Fruit fly (Drosophila melanogaster) whole organism, embryonic: ENCODE results near the gene CG6569.
A peak's percentile ranks its signal among the peaks of the same experiment; 100 is the strongest.

ENCODE experiments used
- ATbp ChIP-seq: fragments of 200-800 bp; sonication (Bioruptor generic); optimal IDR thresholded peaks from 2 replicates; lab custom pipeline; 2017; ENCODE audit warnings: missing biosample characterization, mild to moderate bottlenecking, missing genetic modification characterization, missing genetic modification reagents
- Awh ChIP-seq: fragments of 200-800 bp; sonication (Bioruptor generic); IDR thresholded peaks from 2 replicates; pipeline ENCODE4, ENCODE4 v1.3.6; 2022; ENCODE audit warnings: missing biosample characterization, missing genetic modification characterization
- Blimp-1 ChIP-seq: fragments of 200-800 bp; sonication (Bioruptor generic); optimal IDR thresholded peaks from 3 replicates; lab custom pipeline; 2018; ENCODE audit warnings: missing biosample characterization, missing genetic modification characterization, mild to moderate bottlenecking, moderate library complexity, missing genetic modification reagents
- CG10543 ChIP-seq: fragments of 200-800 bp; sonication (Bioruptor generic); optimal IDR thresholded peaks from 3 replicates; lab custom pipeline; 2017; ENCODE audit warnings: missing biosample characterization, mild to moderate bottlenecking, missing genetic modification characterization, moderate library complexity
- CG11085 ChIP-seq: fragments of 200-800 bp; sonication (Bioruptor generic); IDR thresholded peaks from 2 replicates; pipeline ENCODE4 v1.3.6; 2022; ENCODE audit warnings: missing biosample characterization, missing genetic modification characterization
- CG11560 ChIP-seq: fragments of 200-800 bp; sonication (Bioruptor generic); IDR thresholded peaks from 3 replicates; pipeline ENCODE4 v1.3.6; 2022; ENCODE audit warnings: missing biosample characterization, missing genetic modification characterization
- CG1233 ChIP-seq: fragments of 200-800 bp; sonication (Bioruptor generic); optimal IDR thresholded peaks from 4 replicates; lab custom pipeline; 2018; ENCODE audit warnings: missing biosample characterization, mild to moderate bottlenecking, missing genetic modification characterization
- CG13123 ChIP-seq: fragments of 200-800 bp; sonication (Bioruptor generic); optimal IDR thresholded peaks from 2 replicates; lab custom pipeline; 2016; ENCODE audit warnings: missing biosample characterization, missing genetic modification characterization
- CG13424 ChIP-seq: fragments of 200-800 bp; sonication (Bioruptor generic); optimal IDR thresholded peaks from 2 replicates; lab custom pipeline; 2019; ENCODE audit warnings: missing biosample characterization, mild to moderate bottlenecking, missing genetic modification characterization, moderate library complexity
- CG13624 ChIP-seq: fragments of 200-800 bp; sonication (Bioruptor generic); optimal IDR thresholded peaks from 2 replicates; lab custom pipeline; 2016; ENCODE audit warnings: missing biosample characterization, missing genetic modification characterization
- CG17385 ChIP-seq: fragments of 200-800 bp; sonication (Bioruptor generic); optimal IDR thresholded peaks from 3 replicates; lab custom pipeline; 2018; ENCODE audit warnings: missing biosample characterization, mild to moderate bottlenecking, missing genetic modification characterization
- CG18476 ChIP-seq: fragments of 200-800 bp; sonication (Bioruptor generic); optimal IDR thresholded peaks from 2 replicates; lab custom pipeline; 2016; ENCODE audit warnings: missing biosample characterization, mild to moderate bottlenecking, missing genetic modification characterization
- CG18599 ChIP-seq: fragments of 200-800 bp; sonication (Bioruptor generic); optimal IDR thresholded peaks from 3 replicates; lab custom pipeline; 2017; ENCODE audit warnings: missing biosample characterization, missing genetic modification characterization, mild to moderate bottlenecking, moderate library complexity, missing genetic modification reagents
- CG2129 ChIP-seq: fragments of 200-800 bp; sonication (Bioruptor generic); IDR thresholded peaks from 2 replicates; pipeline ENCODE4 v1.3.6; 2022; ENCODE audit warnings: missing biosample characterization, missing genetic modification characterization; ENCODE audit not compliant: partially characterized antibody
- CG3065 ChIP-seq: fragments of 200-800 bp; sonication (Bioruptor generic); optimal IDR thresholded peaks from 2 replicates; lab custom pipeline; 2016; ENCODE audit warnings: missing biosample characterization, missing genetic modification characterization
- CG31365 ChIP-seq: fragments of 200-800 bp; sonication (Bioruptor generic); optimal IDR thresholded peaks from 2 replicates; lab custom pipeline; 2018; ENCODE audit warnings: missing biosample characterization, mild to moderate bottlenecking, missing genetic modification characterization
- CG31388 ChIP-seq: fragments of 200-800 bp; sonication (Bioruptor generic); optimal IDR thresholded peaks from 2 replicates; lab custom pipeline; 2016; ENCODE audit warnings: missing biosample characterization, missing genetic modification characterization
- CG31441 ChIP-seq: fragments of 200-800 bp; sonication (Bioruptor generic); IDR thresholded peaks from 2 replicates; pipeline ENCODE4 v1.3.6; 2022; ENCODE audit warnings: missing biosample characterization, missing genetic modification characterization
- CG32772 ChIP-seq: fragments of 200-800 bp; sonication (Bioruptor generic); IDR thresholded peaks from 2 replicates; pipeline ENCODE4 v1.3.6; 2022; ENCODE audit warnings: missing biosample characterization, missing genetic modification characterization
- CG42726 ChIP-seq: fragments of 200-800 bp; sonication (Bioruptor generic); IDR thresholded peaks from 2 replicates; pipeline ENCODE4 v1.3.6; 2022; ENCODE audit warnings: missing biosample characterization, missing genetic modification characterization; ENCODE audit not compliant: partially characterized antibody
- CG4404 ChIP-seq: fragments of 200-800 bp; sonication (Bioruptor generic); IDR thresholded peaks from 2 replicates; pipeline ENCODE4 v1.3.6; 2022; ENCODE audit warnings: missing biosample characterization, missing genetic modification characterization
- CG7372 ChIP-seq: fragments of 200-800 bp; sonication (Bioruptor generic); IDR thresholded peaks from 2 replicates; pipeline ENCODE4 v1.3.6; 2022; ENCODE audit warnings: missing biosample characterization, missing genetic modification characterization
- CG9932 ChIP-seq: fragments of 200-800 bp; sonication (Bioruptor generic); IDR thresholded peaks from 2 replicates; pipeline ENCODE4 v1.3.6; 2022; ENCODE audit warnings: missing biosample characterization, missing genetic modification characterization
- CrebB ChIP-seq: fragments of 200-800 bp; sonication (Bioruptor generic); optimal IDR thresholded peaks from 3 replicates; lab custom pipeline; 2018; ENCODE audit warnings: missing biosample characterization, mild to moderate bottlenecking, missing genetic modification characterization
- Ets65A ChIP-seq: fragments of 200-800 bp; sonication (Bioruptor generic); peaks from one replicate; lab custom pipeline; 2016; ENCODE audit warnings: missing biosample characterization, missing genetic modification characterization
- Fer2 ChIP-seq: fragments of 200-800 bp; sonication (Bioruptor generic); optimal IDR thresholded peaks from 2 replicates; lab custom pipeline; 2018; ENCODE audit warnings: missing biosample characterization, mild to moderate bottlenecking, missing genetic modification characterization, moderate library complexity
- GATAe ChIP-seq: fragments of 200-800 bp; sonication (Bioruptor generic); conservative IDR thresholded peaks from 2 replicates; pipeline ENCODE4 v1.3.6; 2022; ENCODE audit warnings: missing biosample characterization, missing genetic modification characterization
- HmgZ ChIP-seq: fragments of 200-800 bp; sonication (Bioruptor generic); optimal IDR thresholded peaks from 2 replicates; lab custom pipeline; 2018; ENCODE audit warnings: missing biosample characterization, mild to moderate bottlenecking, missing genetic modification characterization
- Jarid2 ChIP-seq: fragments of 200-800 bp; sonication (Bioruptor generic); optimal IDR thresholded peaks from 3 replicates; lab custom pipeline; 2017; ENCODE audit warnings: mild to moderate bottlenecking, missing biosample characterization, missing genetic modification reagents, missing genetic modification characterization
- Lpt ChIP-seq: fragments of >200 bp; optimal IDR thresholded peaks from 2 replicates; lab custom pipeline; 2018; ENCODE audit warnings: missing biosample characterization, missing genetic modification characterization
- Oaz ChIP-seq: fragments of 200-800 bp; sonication (Bioruptor generic); IDR thresholded peaks from 2 replicates; pipeline ENCODE4 v1.3.6; 2022; ENCODE audit warnings: missing biosample characterization, missing genetic modification characterization
- Tbp ChIP-seq: fragments of >200 bp; optimal IDR thresholded peaks from 2 replicates; lab custom pipeline; 2018; ENCODE audit warnings: missing biosample characterization, missing genetic modification characterization
- chinmo ChIP-seq: fragments of 200-800 bp; sonication (Bioruptor generic); IDR thresholded peaks from 4 replicates; pipeline ENCODE4 v1.3.6; 2022; ENCODE audit warnings: missing biosample characterization, missing genetic modification characterization; ENCODE audit not compliant: partially characterized antibody
- crc ChIP-seq: fragments of 200-800 bp; sonication (Bioruptor generic); optimal IDR thresholded peaks from 2 replicates; lab custom pipeline; 2016; ENCODE audit warnings: missing biosample characterization, missing genetic modification characterization
- disco-r ChIP-seq: fragments of 200-800 bp; sonication (Bioruptor generic); optimal IDR thresholded peaks from 2 replicates; lab custom pipeline; 2016; ENCODE audit warnings: missing biosample characterization, missing genetic modification characterization
- fru ChIP-seq: fragments of >200 bp; optimal IDR thresholded peaks from 2 replicates; lab custom pipeline; 2017
- ftz-f1 ChIP-seq: fragments of 200-800 bp; sonication (Bioruptor generic); optimal IDR thresholded peaks from 2 replicates; lab custom pipeline; 2016; ENCODE audit warnings: missing biosample characterization, missing genetic modification characterization
- gro ChIP-seq: fragments of 200-800 bp; sonication (Bioruptor generic); optimal IDR thresholded peaks from 2 replicates; lab custom pipeline; 2016; ENCODE audit warnings: missing biosample characterization, missing genetic modification characterization
- jumu ChIP-seq: fragments of 200-800 bp; sonication (Bioruptor generic); optimal IDR thresholded peaks from 3 replicates; lab custom pipeline; 2016; ENCODE audit warnings: missing biosample characterization, missing genetic modification characterization
- lab ChIP-seq: fragments of 200-800 bp; sonication (Bioruptor generic); optimal IDR thresholded peaks from 3 replicates; lab custom pipeline; 2017; ENCODE audit warnings: missing biosample characterization, missing genetic modification characterization, mild to moderate bottlenecking, moderate library complexity, missing genetic modification reagents
- mirr ChIP-seq: fragments of 200-800 bp; sonication (Bioruptor generic); optimal IDR thresholded peaks from 3 replicates; lab custom pipeline; 2018; ENCODE audit warnings: missing biosample characterization, mild to moderate bottlenecking, missing genetic modification characterization
- nmo ChIP-seq: fragments of 200-800 bp; sonication (Bioruptor generic); optimal IDR thresholded peaks from 2 replicates; lab custom pipeline; 2018; ENCODE audit warnings: missing biosample characterization, mild to moderate bottlenecking, missing genetic modification characterization, moderate library complexity
- pum ChIP-seq: fragments of 200-800 bp; sonication (Bioruptor generic); optimal IDR thresholded peaks from 2 replicates; lab custom pipeline; 2016; ENCODE audit warnings: missing biosample characterization, missing genetic modification characterization
- row ChIP-seq: fragments of 200-800 bp; sonication (Bioruptor generic); IDR thresholded peaks from 3 replicates; pipeline ENCODE4 v1.3.6; 2022; ENCODE audit warnings: missing biosample characterization, missing genetic modification characterization
- sd ChIP-seq: fragments of 200-800 bp; sonication (Bioruptor generic); optimal IDR thresholded peaks from 3 replicates; lab custom pipeline; 2018; ENCODE audit warnings: missing biosample characterization, mild to moderate bottlenecking, missing genetic modification characterization, moderate library complexity
- slbo ChIP-seq: fragments of 200-800 bp; sonication (Bioruptor generic); IDR thresholded peaks from 2 replicates; pipeline ENCODE4 v1.3.6; 2022; ENCODE audit warnings: missing biosample characterization, missing genetic modification characterization
- sug ChIP-seq: fragments of 200-800 bp; optimal IDR thresholded peaks from 2 replicates; lab custom pipeline; 2019; ENCODE audit warnings: missing biosample characterization, mild to moderate bottlenecking, missing genetic modification characterization, moderate library complexity
- tgo ChIP-seq: fragments of 200-800 bp; sonication (Bioruptor generic); IDR thresholded peaks from 3 replicates; pipeline ENCODE4 v1.3.6; 2022; ENCODE audit warnings: missing biosample characterization, missing genetic modification characterization
- twi ChIP-seq: fragments of 200-800 bp; optimal IDR thresholded peaks from 2 replicates; lab custom pipeline; 2019; ENCODE audit warnings: missing biosample characterization, mild to moderate bottlenecking, missing genetic modification characterization, moderate library complexity
- wdn ChIP-seq: fragments of 200-800 bp; sonication (Bioruptor generic); IDR thresholded peaks from 2 replicates; pipeline ENCODE4 v1.3.6; 2022; ENCODE audit warnings: missing biosample characterization, missing genetic modification characterization
- wor ChIP-seq: fragments of 200-800 bp; sonication (Bioruptor generic); IDR thresholded peaks from 2 replicates; pipeline ENCODE4 v1.3.6; 2022; ENCODE audit warnings: missing biosample characterization, missing genetic modification characterization
- zen2 ChIP-seq: fragments of 200-800 bp; sonication (Bioruptor generic); IDR thresholded peaks from 3 replicates; pipeline ENCODE4 v1.3.6; 2022; ENCODE audit warnings: missing biosample characterization, missing genetic modification characterization; ENCODE audit not compliant: partially characterized antibody

CG6569 gene

dm6 chr3R:21871348-21871940, 3.7 kb upstream of the CG6569 start (continued):
- peak; percentile 42 for TF ChIP-seq sug (tag; lab: Kevin White, UChicago)
- no peak for TF ChIP-seq ATbp (GFP tag; lab: Kevin White, UChicago)
- TF ChIP-seq CG2129 = no peak
- no peak for TF ChIP-seq CG31365 (tag; lab: Kevin White, UChicago)
- no peak for TF ChIP-seq Lpt (GFP tag; lab: Kevin White, UChicago)
- TF ChIP-seq HmgZ (tag; lab: Kevin White, UChicago) = no peak
- no peak for TF ChIP-seq CG18476 (GFP tag; lab: Kevin White, UChicago)
- no peak for TF ChIP-seq CG11085 (GFP tag; lab: Robert Waterston, UW)
- TF ChIP-seq CG3065 (GFP tag; lab: Kevin White, UChicago) = no peak
- TF ChIP-seq sd (tag; lab: Kevin White, UChicago) = peak; percentile 61
- no peak for TF ChIP-seq CG31388
- TF ChIP-seq CrebB = no peak
- peak; percentile 40 for TF ChIP-seq CG10543 (GFP tag; lab: Kevin White, UChicago)
- TF ChIP-seq chinmo (GFP tag; lab: Robert Waterston, UW) = 0 out of 4 replicates have a peak, but pooled peaks have one; percentile 31
- no peak for TF ChIP-seq CG32772 (GFP tag; lab: Robert Waterston, UW)
- no peak for TF ChIP-seq ftz-f1 (GFP tag; lab: Kevin White, UChicago)
- TF ChIP-seq CG17385 (GFP tag; lab: Kevin White, UChicago) = peak; percentile 9
- TF ChIP-seq CG11560 (tag; lab: Robert Waterston, UW) = no peak
- TF ChIP-seq Oaz (GFP tag; lab: Robert Waterston, UW) = no peak
- no peak for TF ChIP-seq tgo
- TF ChIP-seq CG1233 (GFP tag; lab: Kevin White, UChicago) = no peak
- no peak for TF ChIP-seq fru (lab: Kevin White, UChicago)
- no peak for TF ChIP-seq Tbp
- no peak for TF ChIP-seq Awh (GFP tag; lab: Robert Waterston, UW)
- TF ChIP-seq Jarid2 (GFP tag; lab: Kevin White, UChicago) = peak; percentile 2
- no peak for TF ChIP-seq CG9932 (GFP tag; lab: Robert Waterston, UW)
- no peak for TF ChIP-seq CG13424
- TF ChIP-seq slbo (GFP tag; lab: Robert Waterston, UW) = no peak
- TF ChIP-seq CG13624 (GFP tag; lab: Kevin White, UChicago) = no peak
- TF ChIP-seq nmo (GFP tag; lab: Kevin White, UChicago) = no peak
- peak; percentile 61 for TF ChIP-seq GATAe (GFP tag; lab: Robert Waterston, UW)
- TF ChIP-seq mirr (GFP tag; lab: Kevin White, UChicago) = no peak
- TF ChIP-seq CG42726 = no peak
- TF ChIP-seq zen2 (GFP tag; lab: Robert Waterston, UW) = no peak
- TF ChIP-seq lab (GFP tag; lab: Kevin White, UChicago) = peak; percentile 18
- TF ChIP-seq crc (GFP tag; lab: Kevin White, UChicago) = no peak
- TF ChIP-seq gro (GFP tag; lab: Kevin White, UChicago) = no peak
- no peak for TF ChIP-seq wor (GFP tag; lab: Robert Waterston, UW)
- TF ChIP-seq twi = no peak
- no peak for TF ChIP-seq pum
- no peak for TF ChIP-seq CG13123 (GFP tag; lab: Kevin White, UChicago)
- no peak for TF ChIP-seq CG18599 (GFP tag; lab: Kevin White, UChicago)
- no peak for TF ChIP-seq disco-r (GFP tag; lab: Kevin White, UChicago)
- TF ChIP-seq CG4404 (GFP tag; lab: Robert Waterston, UW) = no peak
- no peak for TF ChIP-seq Fer2 (tag; lab: Kevin White, UChicago)
- TF ChIP-seq Blimp-1 (GFP tag; lab: Kevin White, UChicago) = no peak
- no peak for TF ChIP-seq wdn
- TF ChIP-seq CG31441 (GFP tag; lab: Robert Waterston, UW) = no peak
- TF ChIP-seq CG7372 = no peak
- TF ChIP-seq row = no peak
- TF ChIP-seq Ets65A = peak; percentile 92
- no peak for TF ChIP-seq jumu (GFP tag; lab: Kevin White, UChicago)
